Worm (Caenorhabditis elegans) whole organism, L4/young adult: ENCODE results near the gene fipr-9.

ENCODE experiments used
- W03F9.2 ChIP-seq: fragments of 150-350 bp; optimal IDR thresholded peaks from 2 replicates; lab custom pipeline; 2014; ENCODE audit warnings: missing biosample characterization, missing genetic modification characterization
- dao-5 ChIP-seq: sonication (generic microtip); optimal IDR thresholded peaks from 2 replicates; lab custom pipeline; 2016; ENCODE audit warnings: missing genotype, missing genetic modification characterization, moderate library complexity, missing compliant biosample characterization
- him-1 ChIP-seq: sonication (generic microtip); optimal IDR thresholded peaks from 2 replicates; lab custom pipeline; 2016; ENCODE audit warnings: missing genotype, missing genetic modification reagents, missing genetic modification characterization, missing compliant biosample characterization

Gene fipr-9

DNA sequence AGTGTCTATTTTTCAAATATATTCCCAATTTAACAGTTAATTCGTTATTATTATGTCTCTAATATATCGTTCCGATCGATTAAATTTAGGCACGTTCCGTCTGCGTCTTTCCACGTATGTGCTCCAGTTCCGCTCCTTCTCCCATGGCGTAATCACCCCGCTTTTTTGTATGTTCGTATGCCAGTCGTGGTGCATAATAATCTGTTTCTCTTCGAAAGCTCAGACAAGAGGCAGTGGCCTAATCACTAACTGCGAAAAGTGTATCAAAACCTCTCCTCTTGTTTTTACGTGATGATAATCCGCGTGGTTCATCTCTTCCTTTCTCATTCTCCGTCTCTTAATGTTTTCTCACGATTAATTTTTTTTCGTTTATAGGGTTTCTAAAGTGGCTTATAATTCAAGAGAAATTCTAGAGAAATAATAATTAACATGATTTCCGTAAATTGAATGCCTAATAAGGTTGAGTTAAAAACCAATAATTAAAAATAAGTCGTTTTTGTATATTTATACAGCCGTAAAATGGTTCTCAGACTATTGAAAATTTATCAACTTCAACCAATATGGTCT, 26.3 kb downstream of the fipr-9 start:
- no peak for TF ChIP-seq W03F9.2 (tag; lab: Kevin White, UChicago)
- TF ChIP-seq him-1 (tag; lab: Kevin White, UChicago) = no peak
- no peak for TF ChIP-seq dao-5

DNA sequence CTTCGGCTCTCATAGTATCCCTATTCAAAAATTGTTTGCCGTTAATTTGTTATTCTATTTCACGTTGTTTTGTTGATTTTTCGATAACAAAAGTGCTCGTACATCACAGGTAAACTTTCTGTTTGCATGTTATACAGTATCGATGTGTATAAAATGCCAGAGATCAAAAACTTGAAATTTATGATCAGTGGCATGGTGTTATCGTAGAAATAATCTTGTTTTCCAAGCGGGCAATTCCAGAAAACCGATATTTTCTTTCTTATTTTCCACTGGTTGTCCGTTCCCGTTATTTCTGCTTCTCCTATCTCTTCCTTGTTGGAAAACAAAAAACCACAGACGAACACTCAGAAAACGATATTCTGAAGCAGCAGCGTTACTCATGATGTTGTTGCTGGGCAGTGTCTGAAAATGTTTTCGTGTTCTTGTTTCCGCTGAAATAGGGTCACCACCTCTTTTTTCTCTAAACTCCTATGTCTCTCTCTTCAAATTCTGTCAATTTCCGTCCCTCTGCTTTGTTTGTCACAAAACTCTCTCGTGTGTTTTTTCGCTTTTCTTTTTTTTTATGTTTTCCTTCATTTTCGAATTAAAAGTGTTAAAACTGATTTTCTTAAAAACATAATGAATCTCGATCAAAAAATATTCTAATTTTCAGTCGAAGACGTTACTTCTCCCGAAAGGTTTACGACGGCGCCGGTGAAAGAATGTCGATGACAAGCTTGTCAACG, 27.0 kb downstream of the fipr-9 start, which contains the start of gene akt-1:
TSS of gene akt-1 (plus strand) at position 651 of the 725 bp plus-strand sequence.
- TF ChIP-seq W03F9.2 (tag; lab: Kevin White, UChicago) (no peak), dao-5 (no peak), him-1 (tag; lab: Kevin White, UChicago) (no peak)

DNA sequence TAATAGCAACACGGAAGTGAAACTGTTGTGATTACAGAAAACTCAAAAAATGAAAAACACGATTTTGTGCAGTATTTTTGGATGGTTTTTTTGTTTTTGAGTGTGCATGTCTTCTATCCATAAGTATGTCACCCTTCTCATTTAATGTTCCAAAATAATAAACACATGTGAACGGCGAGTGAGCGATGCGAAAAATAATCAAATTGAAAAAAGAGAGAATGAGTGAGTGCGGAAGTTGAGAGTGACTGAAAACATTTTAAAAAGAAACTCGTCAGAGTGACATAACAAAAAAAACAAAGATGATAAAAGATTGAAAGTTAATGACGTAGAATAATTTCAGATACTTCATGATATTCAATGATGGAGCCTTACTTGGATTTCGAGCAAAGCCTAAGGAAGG, 28.1 kb downstream of the fipr-9 start:
- TF ChIP-seq him-1 (tag; lab: Kevin White, UChicago) (no peak), dao-5 (no peak), W03F9.2 (tag; lab: Kevin White, UChicago) (no peak)

DNA sequence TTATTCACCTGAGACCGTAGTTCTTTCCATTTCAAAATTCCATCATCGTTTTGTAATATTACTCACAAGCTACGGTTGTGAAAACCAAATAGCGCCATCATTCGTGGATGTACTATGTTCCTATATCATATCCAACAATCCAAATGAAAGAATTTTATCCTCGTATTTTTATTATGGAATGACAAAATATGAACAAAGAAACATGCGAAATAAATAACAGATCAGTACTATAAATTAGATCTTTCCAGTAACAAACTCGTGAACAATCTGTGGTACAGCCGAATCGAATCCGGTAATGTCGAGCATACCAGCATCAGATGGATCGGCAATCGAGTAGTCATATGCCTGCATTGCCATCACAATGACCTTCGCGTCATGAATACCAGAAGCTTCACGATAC, 31.2 kb downstream of the fipr-9 start:
- TF ChIP-seq dao-5 (no peak), W03F9.2 (tag; lab: Kevin White, UChicago) (no peak), him-1 (tag; lab: Kevin White, UChicago) (no peak)

DNA sequence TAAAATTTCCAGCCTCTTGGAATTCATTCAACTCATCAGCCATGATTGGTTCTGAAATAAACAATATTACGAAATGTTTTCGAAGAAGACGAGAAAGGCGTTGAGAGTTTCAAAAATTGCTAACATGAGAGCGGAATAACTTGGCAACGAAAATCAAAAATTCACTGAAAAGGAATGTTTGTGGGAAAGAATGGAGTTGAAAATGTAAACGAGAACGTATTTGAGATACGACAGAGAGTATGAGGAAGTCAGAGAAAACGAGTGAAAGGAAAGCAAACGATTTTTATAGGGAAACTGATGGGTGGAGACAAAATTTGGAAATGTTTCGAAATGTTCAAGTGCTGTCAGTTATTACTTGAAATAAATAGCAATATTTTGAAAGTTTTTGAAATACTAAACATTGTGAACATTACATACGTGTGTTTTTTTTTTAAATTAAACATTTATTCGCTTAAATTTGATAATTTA, 33.6 kb downstream of the fipr-9 start, which contains the start of gene rop-1:
TSS of gene rop-1 (minus strand) at position 51 of the 468 bp plus-strand sequence.
- TF ChIP-seq dao-5 (no peak), him-1 (tag; lab: Kevin White, UChicago) (no peak), W03F9.2 (tag; lab: Kevin White, UChicago) (no peak)

DNA sequence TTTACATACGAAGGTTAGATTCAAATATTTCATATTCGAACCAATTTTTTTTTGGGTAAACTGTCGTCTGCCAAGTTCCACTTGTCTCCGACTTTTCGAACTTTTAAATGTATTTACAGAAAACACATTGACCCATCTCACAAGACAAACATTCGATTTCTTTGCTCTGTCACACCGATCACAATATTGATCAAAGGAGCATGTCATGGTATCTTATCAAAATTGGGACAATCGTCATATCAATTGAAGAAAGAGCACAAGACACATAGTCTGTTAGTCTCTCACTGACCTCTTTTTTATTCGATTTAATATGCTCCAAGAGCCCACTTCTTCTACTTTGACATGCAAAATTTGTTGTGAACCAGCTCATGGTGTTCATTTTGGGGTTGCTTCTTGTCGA, 34.6 kb downstream of the fipr-9 start, which contains the start of gene nhr-232:
TSS of gene nhr-232 (plus strand) at position 121 of the 400 bp plus-strand sequence.
- TF ChIP-seq dao-5 = no peak
- no peak for TF ChIP-seq W03F9.2 (tag; lab: Kevin White, UChicago)
- no peak for TF ChIP-seq him-1 (tag; lab: Kevin White, UChicago)

DNA sequence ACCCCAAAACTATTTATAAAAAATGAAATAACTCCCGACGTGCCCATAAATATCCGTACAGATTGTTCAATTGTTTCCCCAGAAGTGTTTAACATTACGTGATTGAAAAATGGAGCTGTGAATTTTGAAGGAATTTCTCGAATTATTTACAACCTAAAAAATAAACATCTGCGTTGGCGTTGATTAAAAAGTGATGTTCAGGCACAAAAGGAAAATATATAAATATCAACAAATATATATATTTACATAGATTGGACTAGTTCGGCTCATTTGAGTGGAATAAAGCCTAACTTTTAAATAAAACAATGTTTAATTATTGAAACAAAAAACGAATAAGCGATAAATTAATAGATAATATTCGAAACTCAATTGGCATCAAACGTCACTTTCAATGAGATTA, 39.0 kb downstream of the fipr-9 start, which contains the start of gene sri-18:
TSS of gene sri-18 (minus strand) at position 101 of the 400 bp plus-strand sequence.
- peak; percentile 15 for TF ChIP-seq him-1 (tag; lab: Kevin White, UChicago)
- TF ChIP-seq dao-5 = no peak
- TF ChIP-seq W03F9.2 (tag; lab: Kevin White, UChicago) = no peak

DNA sequence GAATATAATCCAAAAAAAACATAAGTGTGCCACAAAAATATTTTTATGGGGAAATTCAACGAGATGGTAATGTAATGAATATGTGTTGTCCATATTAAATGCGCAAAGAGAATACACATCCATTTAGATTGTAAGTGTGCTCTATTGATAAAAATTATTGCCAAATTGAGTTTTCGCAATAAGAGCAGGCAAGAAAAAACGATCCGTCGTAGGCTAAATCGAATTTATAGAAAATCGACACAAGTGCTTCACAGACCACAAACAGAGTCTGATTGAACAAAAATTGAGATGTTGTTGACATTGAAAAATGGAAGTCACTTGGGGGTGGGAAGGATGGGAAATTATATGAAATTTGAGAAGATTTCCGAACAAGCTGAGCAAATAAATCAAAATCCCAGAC, 43.6 kb downstream of the fipr-9 start:
- TF ChIP-seq W03F9.2 (tag; lab: Kevin White, UChicago) = no peak
- TF ChIP-seq dao-5 = no peak
- no peak for TF ChIP-seq him-1 (tag; lab: Kevin White, UChicago)

DNA sequence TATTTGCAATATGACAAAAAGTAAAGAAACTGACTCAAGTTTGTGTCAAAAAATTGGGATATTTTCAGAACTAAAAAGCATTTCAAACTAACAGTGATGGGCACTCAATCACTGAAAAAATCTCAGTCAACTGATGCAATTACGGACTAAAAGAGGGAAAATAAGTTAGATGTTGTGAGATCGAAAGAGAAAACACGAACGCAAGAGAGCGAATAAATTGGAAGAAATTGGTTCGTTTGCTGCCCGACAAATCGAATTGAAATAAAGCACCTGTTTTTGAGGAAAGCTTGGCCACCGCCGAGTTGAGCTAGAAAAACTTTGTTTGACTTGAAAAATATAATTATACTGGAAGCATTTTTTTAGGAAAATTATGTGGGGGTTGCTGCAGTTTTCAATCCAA, 44.6 kb downstream of the fipr-9 start:
- TF ChIP-seq dao-5 (no peak), him-1 (tag; lab: Kevin White, UChicago) (no peak), W03F9.2 (tag; lab: Kevin White, UChicago) (no peak)

DNA sequence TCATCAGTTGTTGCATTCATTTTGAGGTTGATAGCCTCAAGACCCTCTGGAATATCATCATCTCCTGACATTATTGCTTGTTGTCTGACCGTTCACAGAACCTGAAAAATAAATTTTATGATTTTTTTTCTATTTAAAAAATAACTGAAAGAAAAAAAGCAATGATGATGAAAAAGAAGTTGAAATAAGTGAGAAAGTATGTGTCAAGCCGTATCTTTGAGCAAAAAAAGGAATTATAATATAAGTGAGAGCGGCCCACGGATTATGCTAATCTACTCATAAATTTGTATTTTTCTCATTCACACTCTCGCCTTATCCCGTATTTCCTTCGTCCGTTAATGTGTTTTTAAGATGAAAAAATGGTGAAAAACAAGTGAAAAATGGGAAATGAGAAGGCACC, 48.8 kb downstream of the fipr-9 start, which contains the start of gene ric-4:
TSS of gene ric-4 (minus strand) at position 101 of the 400 bp plus-strand sequence.
- TF ChIP-seq him-1 (tag; lab: Kevin White, UChicago) (no peak), dao-5 (no peak), W03F9.2 (tag; lab: Kevin White, UChicago) (no peak)
